Worm (Caenorhabditis elegans) whole organism, mixed stage, embryonic: ENCODE results near the gene gap-2.

Experiments used
- blmp-1 ChIP-seq: fragments of 150-350 bp; optimal IDR thresholded peaks from 2 replicates; lab custom pipeline; 2014; ENCODE audit warnings: missing biosample characterization, missing genetic modification characterization
- ces-1 ChIP-seq: fragments of 150-350 bp; optimal IDR thresholded peaks from 2 replicates; lab custom pipeline; 2014; ENCODE audit warnings: missing biosample characterization, missing genetic modification reagents, missing genetic modification characterization
- cnd-1 ChIP-seq: fragments of 200-800 bp; sonication (Bioruptor generic); optimal IDR thresholded peaks from 2 replicates; lab custom pipeline; 2018; ENCODE audit warnings: mild to moderate bottlenecking, missing genetic modification characterization, missing compliant biosample characterization
- elt-1 ChIP-seq: sonication (generic microtip); optimal IDR thresholded peaks from 2 replicates; lab custom pipeline; 2017; ENCODE audit warnings: missing genetic modification characterization, mild to moderate bottlenecking, missing compliant biosample characterization, antibody characterized with exemption, moderate library complexity, borderline replicate concordance; ENCODE audit not compliant: insufficient read depth
- lin-13 ChIP-seq: fragments of 150-350 bp; optimal IDR thresholded peaks from 2 replicates; lab custom pipeline; 2014; ENCODE audit warnings: missing biosample characterization, missing genetic modification characterization
- lsy-2 ChIP-seq: fragments of 150-350 bp; optimal IDR thresholded peaks from 2 replicates; lab custom pipeline; 2014; ENCODE audit warnings: missing biosample characterization, missing genetic modification characterization
- nhr-12 ChIP-seq: fragments of 150-350 bp; optimal IDR thresholded peaks from 2 replicates; lab custom pipeline; 2014; ENCODE audit warnings: missing biosample characterization, missing genetic modification characterization
- nhr-2 ChIP-seq: fragments of 150-350 bp; optimal IDR thresholded peaks from 2 replicates; lab custom pipeline; 2014; ENCODE audit warnings: missing biosample characterization, missing genetic modification characterization
- nhr-237 ChIP-seq: fragments of 150-350 bp; optimal IDR thresholded peaks from 2 replicates; lab custom pipeline; 2014; ENCODE audit warnings: missing biosample characterization, missing genetic modification characterization
- pha-4 ChIP-seq: fragments of 150-350 bp; optimal IDR thresholded peaks from 2 replicates; lab custom pipeline; 2018; ENCODE audit warnings: missing biosample characterization, missing genetic modification reagents, missing genetic modification characterization
- sptf-1 ChIP-seq: sonication (generic microtip); optimal IDR thresholded peaks from 2 replicates; lab custom pipeline; 2017; ENCODE audit warnings: mild to moderate bottlenecking, missing genetic modification characterization, moderate library complexity, missing compliant biosample characterization
- unc-39 ChIP-seq: fragments of 150-350 bp; optimal IDR thresholded peaks from 2 replicates; lab custom pipeline; 2014; ENCODE audit warnings: missing biosample characterization, missing genetic modification characterization
- unc-62 ChIP-seq: fragments of 150-350 bp; optimal IDR thresholded peaks from 2 replicates; lab custom pipeline; 2014; ENCODE audit warnings: missing biosample characterization, missing genetic modification reagents, missing genetic modification characterization
- ztf-11 ChIP-seq: fragments of 150-350 bp; optimal IDR thresholded peaks from 2 replicates; lab custom pipeline; 2014; ENCODE audit warnings: missing biosample characterization, missing genetic modification characterization

ce11 chrX:9483754-9484153 lies 11.5 kb downstream of the gap-2 start:
- TF ChIP-seq nhr-2 (tag; lab: Kevin White, UChicago) (no peak), lsy-2 (tag; lab: Kevin White, UChicago) (no peak), sptf-1 (tag; lab: Kevin White, UChicago) (no peak), pha-4 (no peak), blmp-1 (no peak), lin-13 (no peak), cnd-1 (tag; lab: Kevin White, UChicago) (no peak), nhr-12 (tag; lab: Kevin White, UChicago) (no peak), unc-39 (no peak), unc-62 (GFP tag; lab: Kevin White, UChicago) (no peak), elt-1 (tag; lab: Kevin White, UChicago) (no peak), nhr-237 (tag; lab: Kevin White, UChicago) (no peak), ztf-11 (tag; lab: Kevin White, UChicago) (no peak), ces-1 (GFP tag; lab: Kevin White, UChicago) (no peak)
